Worm (Caenorhabditis elegans): ENCODE data around the gene scl-7.

Gene scl-7

ce11 chrIV:13029674-13030466, 40.4 kb upstream of the scl-7 start:
- no peak for TF ChIP-seq aly-1 (tag; optimal IDR thresholded peaks at IDR 0.05)
- TF ChIP-seq F13C5.2 (tag; optimal IDR thresholded peaks at IDR 0.05) = peak; percentile 77
- TF ChIP-seq scrt-1 (GFP tag; IDR thresholded peaks at IDR 0.05) = no peak
- TF ChIP-seq ets-7 (tag; optimal IDR thresholded peaks at IDR 0.05) = peak; percentile 46
- TF ChIP-seq ama-1 (optimal IDR thresholded peaks at IDR 0.05) = no peak
- TF ChIP-seq B0310.2 (tag; optimal IDR thresholded peaks at IDR 0.05) = no peak
- peak; percentile 91 for TF ChIP-seq hmg-4 (GFP tag; optimal IDR thresholded peaks at IDR 0.05)
- TF ChIP-seq hmbx-1 (tag; optimal IDR thresholded peaks at IDR 0.05) = no peak
- TF ChIP-seq sea-1 (GFP tag; conservative IDR thresholded peaks at IDR 0.05) = no peak
- 0 out of 2 replicates have a peak, but pooled peaks have one; percentile 19 for TF ChIP-seq pes-1 (GFP tag; IDR thresholded peaks at IDR 0.05)

ce11 chrIV:13030467-13031299, 39.6 kb upstream of the scl-7 start:
- TF ChIP-seq flt-1 (GFP tag; IDR thresholded peaks at IDR 0.05) = no peak; the same call in 1 of the 2 replicates
- no peak for TF ChIP-seq hnd-1 (tag; optimal IDR thresholded peaks at IDR 0.05)
- TF ChIP-seq B0310.2 (tag; optimal IDR thresholded peaks at IDR 0.05) = no peak
- no peak for TF ChIP-seq ceh-36 (tag; optimal IDR thresholded peaks at IDR 0.05)
- TF ChIP-seq hmbx-1 (tag; optimal IDR thresholded peaks at IDR 0.05) = no peak
- TF ChIP-seq tra-4 (tag; optimal IDR thresholded peaks at IDR 0.05) = no peak
- peak; percentile 43 for TF ChIP-seq hmg-4 (GFP tag; optimal IDR thresholded peaks at IDR 0.05)
- TF ChIP-seq F13C5.2 (tag; optimal IDR thresholded peaks at IDR 0.05) = peak; percentile 12
- no peak; the same call in 1 of the 2 replicates for TF ChIP-seq sea-1 (GFP tag; conservative IDR thresholded peaks at IDR 0.05)
- no peak for TF ChIP-seq aly-1 (tag; optimal IDR thresholded peaks at IDR 0.05)
- TF ChIP-seq ama-1 (optimal IDR thresholded peaks at IDR 0.05) = no peak
- no peak for TF ChIP-seq scrt-1 (GFP tag; IDR thresholded peaks at IDR 0.05)
- no peak for TF ChIP-seq pes-1 (GFP tag; IDR thresholded peaks at IDR 0.05)
- no peak for TF ChIP-seq tbx-11 (GFP tag; IDR thresholded peaks at IDR 0.05)

DNA sequence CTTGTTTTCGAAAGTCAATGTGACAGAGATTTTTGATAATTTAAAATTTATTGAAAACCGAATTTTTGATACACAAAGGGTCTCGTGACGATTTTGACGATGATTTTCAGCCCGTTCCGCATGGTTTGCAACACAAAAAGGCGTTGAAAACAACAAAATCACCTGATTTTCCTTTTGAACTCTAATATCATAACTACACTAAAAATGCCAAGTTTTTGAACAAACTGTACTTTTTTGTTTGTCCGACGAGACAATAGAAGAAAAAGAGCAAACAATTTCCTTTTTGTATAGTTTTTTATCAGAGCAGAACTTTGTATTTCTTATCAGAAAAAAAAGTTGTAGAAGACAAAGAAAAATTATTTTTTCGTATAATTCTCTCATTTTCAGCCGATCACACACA, 38.1 kb upstream of the scl-7 start:
- TF ChIP-seq sea-1 (GFP tag; conservative IDR thresholded peaks at IDR 0.05) (no peak), pes-1 (GFP tag; IDR thresholded peaks at IDR 0.05) (no peak), hmg-4 (GFP tag; optimal IDR thresholded peaks at IDR 0.05) (no peak), ama-1 (optimal IDR thresholded peaks at IDR 0.05) (no peak), scrt-1 (GFP tag; IDR thresholded peaks at IDR 0.05) (no peak), flt-1 (GFP tag; IDR thresholded peaks at IDR 0.05) (no peak)

- no peak for TF ChIP-seq scrt-1 (GFP tag; IDR thresholded peaks at IDR 0.05)
- peak; percentile 9 for TF ChIP-seq ama-1 (optimal IDR thresholded peaks at IDR 0.05)
Measured at ce11 chrIV:13033516-13033915, 36.7 kb upstream of the scl-7 start.

DNA sequence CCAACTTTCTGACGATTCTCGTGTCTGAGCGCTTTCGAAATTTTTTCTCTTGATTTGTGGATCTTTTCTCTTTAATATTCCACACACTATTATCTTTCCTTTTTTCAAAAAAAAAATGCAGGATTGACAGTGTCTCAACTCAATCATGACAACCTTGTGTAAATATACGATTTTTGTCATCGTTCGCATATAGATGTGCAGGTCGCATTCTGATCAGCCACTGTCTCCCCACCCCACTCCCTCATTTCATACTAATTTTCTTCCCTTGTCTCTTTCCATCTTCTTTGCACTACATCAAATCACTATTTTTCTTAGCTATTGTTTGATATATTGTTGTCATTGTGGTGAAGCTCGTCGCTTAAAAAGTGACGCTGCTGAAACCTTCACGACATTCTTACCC, 34.9 kb upstream of the scl-7 start:
- TF ChIP-seq ceh-13 (GFP tag; optimal IDR thresholded peaks at IDR 0.05) (no peak), F13C5.2 (tag; optimal IDR thresholded peaks at IDR 0.05) (no peak), ets-7 (tag; optimal IDR thresholded peaks at IDR 0.05) (no peak), aly-1 (tag; optimal IDR thresholded peaks at IDR 0.05) (no peak), sea-1 (GFP tag; conservative IDR thresholded peaks at IDR 0.05) (no peak), scrt-1 (GFP tag; IDR thresholded peaks at IDR 0.05) (no peak), hnd-1 (tag; optimal IDR thresholded peaks at IDR 0.05) (no peak), flt-1 (GFP tag; IDR thresholded peaks at IDR 0.05) (no peak)

ce11 chrIV:13036835-13037234, 33.4 kb upstream of the scl-7 start:
- TF ChIP-seq hmg-4 (GFP tag; optimal IDR thresholded peaks at IDR 0.05) (no peak), pes-1 (GFP tag; IDR thresholded peaks at IDR 0.05) (no peak), ceh-13 (GFP tag; optimal IDR thresholded peaks at IDR 0.05) (no peak), aly-1 (tag; optimal IDR thresholded peaks at IDR 0.05) (no peak), tra-4 (tag; optimal IDR thresholded peaks at IDR 0.05) (no peak), tbx-11 (GFP tag; IDR thresholded peaks at IDR 0.05) (no peak), F13C5.2 (tag; optimal IDR thresholded peaks at IDR 0.05) (no peak), hnd-1 (tag; optimal IDR thresholded peaks at IDR 0.05) (no peak), tbx-37 (GFP tag; conservative IDR thresholded peaks at IDR 0.05) (no peak)

DNA sequence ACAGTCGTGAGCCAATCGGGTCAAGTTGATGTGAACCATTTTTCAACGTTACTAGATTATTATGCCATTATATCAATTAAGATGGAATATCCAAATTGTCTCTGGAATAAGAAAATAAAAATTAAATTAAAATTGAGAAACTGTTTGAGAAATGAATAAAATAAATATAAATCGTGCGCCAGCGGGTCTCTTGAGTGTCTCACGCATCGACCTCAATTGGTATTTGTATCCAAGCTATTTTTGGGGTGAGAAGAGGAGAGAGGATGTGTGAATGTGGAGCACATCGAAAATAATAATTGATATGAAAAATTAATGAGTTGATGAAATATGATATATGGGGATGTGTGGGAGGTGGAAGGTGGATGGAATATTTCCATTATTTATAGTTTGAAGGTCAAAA, 31.4 kb upstream of the scl-7 start, which contains the start of gene F49E11.2:
Gene F49E11.2, minus strand, starts transcription at position 101 of the 400 bp plus-strand sequence.
- TF ChIP-seq sea-1 (GFP tag; conservative IDR thresholded peaks at IDR 0.05) (no peak), pes-1 (GFP tag; IDR thresholded peaks at IDR 0.05) (no peak), hmbx-1 (tag; optimal IDR thresholded peaks at IDR 0.05) (no peak), scrt-1 (GFP tag; IDR thresholded peaks at IDR 0.05) (no peak), hnd-1 (tag; optimal IDR thresholded peaks at IDR 0.05) (no peak), tbx-11 (GFP tag; IDR thresholded peaks at IDR 0.05) (no peak), F13C5.2 (tag; optimal IDR thresholded peaks at IDR 0.05) (no peak), ceh-36 (tag; optimal IDR thresholded peaks at IDR 0.05) (no peak), B0310.2 (tag; optimal IDR thresholded peaks at IDR 0.05) (no peak), ama-1 (optimal IDR thresholded peaks at IDR 0.05) (no peak), hmg-4 (GFP tag; optimal IDR thresholded peaks at IDR 0.05) (no peak), tra-4 (tag; optimal IDR thresholded peaks at IDR 0.05) (no peak), ets-7 (tag; optimal IDR thresholded peaks at IDR 0.05) (no peak), ceh-13 (GFP tag; optimal IDR thresholded peaks at IDR 0.05) (no peak), aly-1 (tag; optimal IDR thresholded peaks at IDR 0.05) (no peak), tbx-37 (GFP tag; conservative IDR thresholded peaks at IDR 0.05) (no peak), flt-1 (GFP tag; IDR thresholded peaks at IDR 0.05) (no peak)
